Fruit fly (Drosophila melanogaster): ENCODE measurements around the gene CG12746.
A peak's percentile ranks its signal among the peaks of the same experiment; 100 is the strongest.

Gene CG12746

dm6 chr3R:5611167-5611566 is 46.5 kb downstream of the CG12746 start:
- TF ChIP-seq cato (GFP tag; optimal IDR thresholded peaks at IDR 0.05; ENCODE audit: borderline replicate concordance) (no peak), nom (GFP tag; optimal IDR thresholded peaks at IDR 0.05) (peak; percentile 40), dmrt11E (tag; optimal IDR thresholded peaks at IDR 0.05) (no peak), Med (GFP tag) (peak; percentile 22), ems (GFP tag; optimal IDR thresholded peaks at IDR 0.05) (no peak), CG16863 (GFP tag; optimal IDR thresholded peaks at IDR 0.05) (no peak)

- TF ChIP-seq CG17328 (GFP tag; IDR thresholded peaks at IDR 0.05) (no peak), sens (GFP tag) (no peak), btn (GFP tag; optimal IDR thresholded peaks at IDR 0.05) (no peak), rib (GFP tag; IDR thresholded peaks at IDR 0.05) (0 out of 2 replicates have a peak, but pooled peaks have one; percentile 42), MBD-R2 (GFP tag; IDR thresholded peaks at IDR 0.05) (peak; percentile 41), Ets65A (GFP tag) (peak; percentile 63), CG12219 (GFP tag; optimal IDR thresholded peaks at IDR 0.05) (no peak), CG4360 (GFP tag; IDR thresholded peaks at IDR 0.05) (peak; percentile 65), Med (GFP tag) (peak; percentile 69), Drgx (GFP tag; IDR thresholded peaks at IDR 0.05) (no peak), luna (GFP tag; optimal IDR thresholded peaks at IDR 0.05) (no peak), crp (GFP tag; optimal IDR thresholded peaks at IDR 0.05) (peak in 1 of 2 experiments; percentile 77), mirr (GFP tag; optimal IDR thresholded peaks at IDR 0.05) (no peak), Pdp1 (GFP tag; optimal IDR thresholded peaks at IDR 0.05) (peak in 1 of 2 experiments; percentile 23), CG7987 (GFP tag; optimal IDR thresholded peaks at IDR 0.05) (no peak), lola (GFP tag; optimal IDR thresholded peaks at IDR 0.05) (peak in 1 of 3 experiments; percentile 3), p53 (GFP tag; optimal IDR thresholded peaks at IDR 0.05) (no peak), stwl (tag; optimal IDR thresholded peaks at IDR 0.05) (peak; percentile 31), sna (GFP tag; IDR thresholded peaks at IDR 0.05; ENCODE audit: partially characterized antibody) (no peak), Sry-β (GFP tag; optimal IDR thresholded peaks at IDR 0.05) (no peak), ci (GFP tag; IDR thresholded peaks at IDR 0.05) (no peak), CTCF (GFP tag; optimal IDR thresholded peaks at IDR 0.05) (peak; percentile 3), CG10267 (tag; optimal IDR thresholded peaks at IDR 0.05) (peak; percentile 80), ab (GFP tag; optimal IDR thresholded peaks at IDR 0.05) (no peak), CG12659 (GFP tag; optimal IDR thresholded peaks at IDR 0.05) (peak; percentile 17), Elba2 (GFP tag; optimal IDR thresholded peaks at IDR 0.05) (no peak), CG7372 (GFP tag; IDR thresholded peaks at IDR 0.05) (no peak), jumu (GFP tag; optimal IDR thresholded peaks at IDR 0.05) (no peak), CG30020 (tag; optimal IDR thresholded peaks at IDR 0.05) (peak; percentile 1), HHEX (GFP tag; optimal IDR thresholded peaks at IDR 0.05) (peak; percentile 10), CG17186 (GFP tag; optimal IDR thresholded peaks at IDR 0.05) (peak; percentile 6)
Measured at dm6 chr3R:5611733-5612132, 47.1 kb downstream of the CG12746 start.

dm6 chr3R:5612372-5613113 is 47.9 kb downstream of the CG12746 start, which contains the start of gene Rga:
Rga (minus strand) TSS chr3R:5613112.
- peak; percentile 78 to 81 for TF ChIP-seq Trl (optimal IDR thresholded peaks at IDR 0.05)
- TF ChIP-seq Trl (GFP tag; optimal IDR thresholded peaks at IDR 0.05), result no peak
- peak; percentile 95 for TF ChIP-seq CG17385 (GFP tag; optimal IDR thresholded peaks at IDR 0.05)
- no peak for TF ChIP-seq CHES-1-like (GFP tag; optimal IDR thresholded peaks at IDR 0.05)
- no peak for TF ChIP-seq ERR (GFP tag; optimal IDR thresholded peaks at IDR 0.05)
- TF ChIP-seq inv (GFP tag; IDR thresholded peaks at IDR 0.05; ENCODE audit: partially characterized antibody), result no peak
- TF ChIP-seq CG4730 (GFP tag; IDR thresholded peaks at IDR 0.05), result no peak
- TF ChIP-seq CG9727 (GFP tag; optimal IDR thresholded peaks at IDR 0.05), result peak; percentile 42
- no peak for TF ChIP-seq cad (GFP tag; optimal IDR thresholded peaks at IDR 0.05)
- peak; percentile 5 for TF ChIP-seq CG7556 (GFP tag; optimal IDR thresholded peaks at IDR 0.05)
- no peak for TF ChIP-seq jing (GFP tag; optimal IDR thresholded peaks at IDR 0.05)
- peak; percentile 99 for TF ChIP-seq CG15479 (GFP tag; optimal IDR thresholded peaks at IDR 0.05)
- no peak for TF ChIP-seq CG16779 (GFP tag; IDR thresholded peaks at IDR 0.05)
- no peak for TF ChIP-seq gsb (GFP tag; IDR thresholded peaks at IDR 0.05)

Data from whole organism, embryonic.